Worm (Caenorhabditis elegans) whole organism, midembryonic: ENCODE data around the gene Y39G8B.7.
A peak's percentile ranks its signal among the peaks of the same experiment; 100 is the strongest.
"Not testable (repeated sequence)": the region's sequence is repeated elsewhere in the genome, so short reads cannot be mapped to it uniquely, and the experiment has no call there.

ENCODE experiments used
- T22C8.4 ChIP-seq: fragments of 200-800 bp; sonication (Bioruptor generic); IDR thresholded peaks from 2 replicates; pipeline ENCODE4 v1.3.6; 2022; ENCODE audit warnings: missing genetic modification characterization, missing compliant biosample characterization
- cog-1 ChIP-seq: sonication (generic microtip); optimal IDR thresholded peaks from 2 replicates; lab custom pipeline; 2016; ENCODE audit warnings: missing genetic modification characterization, missing compliant biosample characterization
- flt-1 ChIP-seq: fragments of 200-800 bp; sonication (Bioruptor generic); IDR thresholded peaks from 2 replicates; pipeline ENCODE4 v1.3.6; 2022; ENCODE audit warnings: missing genetic modification characterization, missing compliant biosample characterization
- klf-2 ChIP-seq: fragments of 200-800 bp; sonication (Bioruptor generic); conservative IDR thresholded peaks from 2 replicates; pipeline ENCODE4 v1.3.6; 2022; ENCODE audit warnings: missing genetic modification reagents, missing genetic modification characterization, missing compliant biosample characterization
- med-1 ChIP-seq: sonication (generic microtip); optimal IDR thresholded peaks from 2 replicates; lab custom pipeline; 2017; ENCODE audit warnings: missing genetic modification characterization, mild to moderate bottlenecking, missing compliant biosample characterization, antibody characterized with exemption, missing genetic modification reagents; ENCODE audit not compliant: insufficient read depth
- ref-1 ChIP-seq: fragments of 200-800 bp; sonication (Bioruptor generic); conservative IDR thresholded peaks from 2 replicates; pipeline ENCODE4 v1.3.6; 2022; ENCODE audit warnings: missing genetic modification reagents, missing genetic modification characterization, missing compliant biosample characterization
- tab-1 ChIP-seq: fragments of 200-800 bp; sonication (Bioruptor generic); IDR thresholded peaks from 2 replicates; pipeline ENCODE4 v1.3.6; 2022; ENCODE audit warnings: missing genetic modification characterization, missing compliant biosample characterization
- ztf-23 ChIP-seq: fragments of 200-800 bp; sonication (Bioruptor generic); IDR thresholded peaks from 2 replicates; pipeline ENCODE4 v1.3.6; 2022; ENCODE audit warnings: missing genetic modification reagents, missing genetic modification characterization, missing compliant biosample characterization
- ztf-29 ChIP-seq: fragments of 200-800 bp; sonication (Bioruptor generic); IDR thresholded peaks from 2 replicates; pipeline ENCODE4 v1.3.6; 2022; ENCODE audit warnings: missing genetic modification reagents, missing genetic modification characterization, missing compliant biosample characterization

Y39G8B.7 gene

DNA sequence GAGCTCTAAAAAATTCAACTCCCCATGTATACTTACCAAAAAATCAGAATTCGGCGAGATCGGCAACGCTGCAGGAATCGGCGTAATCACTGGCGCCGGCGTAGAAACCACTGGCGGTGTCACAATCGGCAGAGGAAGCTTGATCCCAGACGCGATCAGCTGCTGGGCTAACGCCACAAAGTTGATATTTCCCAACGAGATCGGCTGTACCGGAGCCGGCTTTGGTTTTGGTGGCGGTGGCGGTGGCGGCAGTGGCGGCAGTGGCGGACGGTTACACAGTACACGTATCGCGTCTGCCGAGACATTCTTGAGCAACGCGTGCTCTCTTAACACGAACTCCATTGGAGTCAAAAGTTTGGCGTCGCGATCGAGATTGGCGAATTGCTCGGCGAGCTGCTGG is 39.7 kb upstream of the Y39G8B.7 start:
- TF ChIP-seq tab-1 (GFP tag; lab: Robert Waterston, UW) = no peak
- TF ChIP-seq ztf-23 (GFP tag; lab: Robert Waterston, UW) = no peak
- no peak for TF ChIP-seq cog-1 (tag; lab: Kevin White, UChicago)
- TF ChIP-seq flt-1 (GFP tag; lab: Robert Waterston, UW) = no peak
- no peak for TF ChIP-seq ref-1 (GFP tag; lab: Robert Waterston, UW)
- no peak for TF ChIP-seq med-1
- no peak for TF ChIP-seq klf-2
- TF ChIP-seq ztf-29 (GFP tag; lab: Robert Waterston, UW) = no peak
- no peak for TF ChIP-seq T22C8.4 (GFP tag; lab: Robert Waterston, UW)

DNA sequence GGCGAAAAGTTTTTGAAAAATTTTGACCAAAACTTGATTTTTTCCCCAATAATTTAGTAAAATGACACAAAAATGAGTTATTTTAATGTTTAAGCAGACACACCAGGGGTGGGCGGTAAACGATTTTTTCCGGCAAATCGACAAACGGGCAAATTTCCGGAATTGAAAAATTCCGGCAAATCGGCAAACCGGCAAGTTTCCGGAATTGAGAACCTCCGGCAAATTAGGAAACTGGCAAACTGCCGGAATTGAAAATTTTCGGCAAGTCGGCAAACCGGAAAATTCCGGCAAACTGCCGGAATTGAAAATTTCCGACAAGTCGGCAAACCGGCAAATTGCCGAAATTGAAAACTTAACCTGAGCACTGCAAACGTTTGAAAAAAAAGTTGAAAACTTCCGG is 37.9 kb upstream of the Y39G8B.7 start:
- TF ChIP-seq ztf-23 (GFP tag; lab: Robert Waterston, UW) = no peak
- no peak for TF ChIP-seq ref-1 (GFP tag; lab: Robert Waterston, UW)
- TF ChIP-seq med-1 = no peak
- no peak for TF ChIP-seq cog-1 (tag; lab: Kevin White, UChicago)
- no peak for TF ChIP-seq flt-1 (GFP tag; lab: Robert Waterston, UW)

DNA sequence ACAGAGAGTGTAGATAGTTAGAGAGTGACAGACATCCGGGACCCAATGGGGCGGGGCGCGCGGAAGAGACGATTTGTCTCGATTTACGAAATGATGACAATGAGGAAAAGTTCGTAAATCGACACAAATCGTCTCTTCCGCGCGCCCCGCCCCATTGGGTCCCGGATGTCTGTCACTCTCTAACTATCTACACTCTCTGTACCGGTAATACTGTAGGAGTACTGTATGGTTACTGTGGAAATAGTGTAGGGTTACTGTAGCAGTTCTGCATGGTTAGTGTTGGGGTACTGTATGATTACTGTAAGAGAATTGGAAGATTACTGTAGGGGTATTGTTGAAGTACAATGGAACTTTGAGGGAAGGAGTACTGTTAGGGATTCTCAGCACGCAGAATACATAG is 26.4 kb upstream of the Y39G8B.7 start, which contains the start of gene F01D5.10:
Gene F01D5.10 (minus strand): TSS at position 101 of the 400 bp plus-strand sequence.
- TF ChIP-seq klf-2; flt-1 (GFP tag; lab: Robert Waterston, UW); tab-1 (GFP tag; lab: Robert Waterston, UW): not testable (repeated sequence)

DNA sequence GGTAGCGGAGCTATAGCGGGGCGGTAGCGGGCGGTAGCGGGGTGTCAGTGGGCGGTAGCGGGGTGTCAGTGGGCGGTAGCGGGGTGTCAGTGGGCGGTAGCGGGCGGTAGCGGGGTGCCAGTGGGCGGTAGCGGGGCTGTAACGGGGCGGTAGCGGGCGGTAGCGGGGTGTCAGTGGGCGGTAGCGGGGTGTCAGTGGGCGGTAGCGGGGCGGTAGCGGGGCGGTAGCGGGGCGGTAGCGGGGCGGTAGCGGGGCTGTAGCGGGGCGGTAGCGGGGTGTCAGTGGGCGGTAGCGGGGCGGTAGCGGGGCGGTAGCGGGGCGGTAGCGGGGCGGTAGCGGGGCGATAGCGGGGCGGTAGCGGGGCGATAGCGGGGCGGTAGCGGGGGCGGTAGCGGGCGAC is 24.8 kb upstream of the Y39G8B.7 start:
- TF ChIP-seq ztf-23 (GFP tag; lab: Robert Waterston, UW) (0 out of 2 replicates have a peak, but pooled peaks have one; percentile 59), T22C8.4 (GFP tag; lab: Robert Waterston, UW) (peak; percentile 42; the same call in 1 of the 2 replicates), flt-1 (GFP tag; lab: Robert Waterston, UW) (peak; percentile 76; the same call in 1 of the 2 replicates), tab-1 (GFP tag; lab: Robert Waterston, UW) (0 out of 2 replicates have a peak, but pooled peaks have one; percentile 75), ref-1 (GFP tag; lab: Robert Waterston, UW) (peak; percentile 51; the same call in 1 of the 2 replicates), ztf-29 (GFP tag; lab: Robert Waterston, UW) (peak; percentile 19; the same call in 1 of the 2 replicates)

DNA sequence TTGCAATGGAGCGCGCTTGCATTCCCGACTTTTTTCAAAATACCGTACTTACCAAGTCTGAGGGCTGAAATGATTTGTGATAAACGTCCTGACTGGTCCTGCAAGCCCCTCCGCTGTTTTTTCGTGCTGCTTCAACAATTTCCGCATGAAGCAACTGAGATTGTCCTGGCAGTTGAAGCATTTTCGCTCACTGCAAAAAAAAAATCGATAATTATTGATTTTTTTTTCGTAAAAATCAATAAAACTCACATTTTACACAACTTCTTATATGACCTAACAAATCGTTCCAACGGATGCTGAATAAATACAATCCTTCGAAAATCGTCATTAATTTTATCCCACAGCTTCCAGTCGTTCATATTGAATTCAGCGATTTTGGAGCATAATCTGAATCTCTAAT is 24.1 kb upstream of the Y39G8B.7 start:
- TF ChIP-seq T22C8.4 (GFP tag; lab: Robert Waterston, UW) (peak; percentile 76; the same call in 1 of the 2 replicates), ztf-23 (GFP tag; lab: Robert Waterston, UW) (no peak), tab-1 (GFP tag; lab: Robert Waterston, UW) (no peak), cog-1 (tag; lab: Kevin White, UChicago) (no peak), ztf-29 (GFP tag; lab: Robert Waterston, UW) (no peak)

DNA sequence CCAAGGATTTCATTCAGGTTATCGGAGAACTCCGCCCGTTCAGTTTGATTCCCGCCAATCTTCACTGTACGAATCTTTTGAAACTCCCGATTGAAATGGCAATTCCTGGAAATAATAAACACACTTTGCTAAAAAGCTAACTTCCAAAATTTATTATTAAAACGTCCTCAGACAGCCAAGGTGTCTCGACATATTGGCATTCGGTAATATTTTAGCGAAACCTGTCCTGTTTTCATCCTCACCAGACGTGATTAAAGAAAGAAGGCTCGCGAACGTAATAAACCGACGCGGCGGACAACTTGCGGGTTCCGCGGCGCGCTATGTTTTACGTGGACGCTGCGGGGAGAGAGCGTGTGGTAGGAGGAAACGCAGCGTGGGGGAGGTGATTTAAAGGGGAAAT is 23.4 kb upstream of the Y39G8B.7 start:
- TF ChIP-seq med-1 (no peak), ztf-23 (GFP tag; lab: Robert Waterston, UW) (peak; percentile 22; the same call in 1 of the 2 replicates), flt-1 (GFP tag; lab: Robert Waterston, UW) (no peak), klf-2 (no peak), ztf-29 (GFP tag; lab: Robert Waterston, UW) (no peak), T22C8.4 (GFP tag; lab: Robert Waterston, UW) (no peak), ref-1 (GFP tag; lab: Robert Waterston, UW) (no peak), cog-1 (tag; lab: Kevin White, UChicago) (no peak), tab-1 (GFP tag; lab: Robert Waterston, UW) (no peak)

DNA sequence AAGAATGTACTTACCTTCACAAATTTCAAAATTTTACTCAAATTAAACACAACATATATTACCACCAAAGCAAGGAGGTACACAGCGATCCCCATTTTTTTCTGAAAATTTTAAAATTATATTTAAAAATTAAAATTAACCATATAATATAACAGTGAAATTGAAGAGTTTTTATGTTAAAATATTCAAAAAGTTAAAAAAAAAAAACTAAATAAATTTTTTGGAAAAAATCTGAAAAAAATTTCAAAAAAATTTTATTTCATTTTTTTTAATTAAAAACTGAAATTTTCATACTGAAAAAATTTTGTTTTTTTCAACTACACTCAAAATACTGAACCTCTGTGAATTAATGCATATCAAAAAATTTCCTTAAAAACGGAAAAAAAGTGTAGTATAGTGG is 22.0 kb upstream of the Y39G8B.7 start, which contains the start of gene cyp-37A1:
Gene cyp-37A1 (minus strand): TSS at position 101 of the 400 bp plus-strand sequence.
- TF ChIP-seq cog-1 (tag; lab: Kevin White, UChicago) = no peak
- TF ChIP-seq ztf-23 (GFP tag; lab: Robert Waterston, UW) = no peak
- no peak for TF ChIP-seq ref-1 (GFP tag; lab: Robert Waterston, UW)
- no peak for TF ChIP-seq T22C8.4 (GFP tag; lab: Robert Waterston, UW)
- TF ChIP-seq tab-1 (GFP tag; lab: Robert Waterston, UW) = no peak
- TF ChIP-seq klf-2 = no peak
- TF ChIP-seq med-1 = no peak
- no peak for TF ChIP-seq ztf-29 (GFP tag; lab: Robert Waterston, UW)
- TF ChIP-seq flt-1 (GFP tag; lab: Robert Waterston, UW) = no peak

DNA sequence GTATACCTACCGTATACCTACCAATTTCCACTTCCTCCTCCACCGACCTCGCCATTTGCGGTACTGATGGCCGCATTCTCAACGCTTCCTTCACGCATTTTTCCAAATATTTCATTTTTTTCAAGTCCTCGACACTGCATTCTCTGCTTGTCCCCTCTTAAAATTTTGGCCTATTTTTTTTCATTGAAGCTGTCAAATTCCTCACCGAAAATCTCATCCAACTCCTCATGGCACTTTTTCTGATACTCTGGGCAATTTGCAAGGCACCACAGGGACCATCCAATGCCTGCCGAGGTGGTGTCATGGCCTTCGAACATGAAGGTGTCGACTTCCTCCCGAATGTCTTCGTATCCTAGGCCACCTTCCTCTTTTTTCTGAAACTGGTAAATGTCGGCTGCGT is 19.8 kb upstream of the Y39G8B.7 start:
- TF ChIP-seq klf-2 = no peak
- no peak for TF ChIP-seq flt-1 (GFP tag; lab: Robert Waterston, UW)
- TF ChIP-seq ztf-29 (GFP tag; lab: Robert Waterston, UW) = no peak
- TF ChIP-seq T22C8.4 (GFP tag; lab: Robert Waterston, UW) = no peak
- TF ChIP-seq ztf-23 (GFP tag; lab: Robert Waterston, UW) = no peak
- no peak for TF ChIP-seq ref-1 (GFP tag; lab: Robert Waterston, UW)
- no peak for TF ChIP-seq cog-1 (tag; lab: Kevin White, UChicago)
- no peak for TF ChIP-seq med-1
- no peak for TF ChIP-seq tab-1 (GFP tag; lab: Robert Waterston, UW)

DNA sequence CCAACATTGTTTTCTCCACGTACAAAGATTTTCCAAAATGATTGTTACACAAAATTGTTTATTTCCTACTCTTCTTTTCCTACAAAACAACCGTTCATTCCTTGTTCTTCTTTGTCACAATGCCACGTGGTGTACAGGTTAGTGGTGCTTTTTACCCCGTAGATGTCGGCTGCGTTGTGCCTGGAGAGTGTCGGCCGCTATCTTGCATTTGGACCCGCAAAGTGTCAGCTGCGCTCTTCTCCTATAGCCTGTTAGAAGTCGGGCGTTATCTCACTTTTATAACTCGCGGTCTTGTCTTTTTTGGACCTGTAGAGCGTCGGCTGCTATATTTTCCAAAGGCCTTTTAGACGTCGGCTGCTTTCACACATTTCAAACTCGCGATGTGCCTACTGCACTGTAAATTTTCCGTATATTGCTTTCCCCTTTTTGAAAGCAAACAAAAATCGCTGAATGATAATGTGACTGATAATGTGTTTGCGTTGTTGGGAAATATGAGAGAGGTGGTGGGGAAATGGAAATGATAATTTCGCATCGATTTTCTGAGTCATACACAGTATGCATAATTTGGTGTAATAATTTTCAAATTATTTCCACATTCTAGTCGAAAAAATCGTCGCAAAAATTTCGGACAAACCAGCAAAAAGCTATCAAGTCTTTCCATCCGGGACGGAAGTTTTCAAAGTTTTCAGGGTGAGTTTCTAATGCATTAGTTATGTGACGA is 16.0 kb upstream of the Y39G8B.7 start, which contains the start of gene F01D5.8:
Gene F01D5.8 (plus strand): TSS at position 51 of the 721 bp plus-strand sequence.
- TF ChIP-seq ztf-23 (GFP tag; lab: Robert Waterston, UW) = no peak
- no peak for TF ChIP-seq flt-1 (GFP tag; lab: Robert Waterston, UW)

DNA sequence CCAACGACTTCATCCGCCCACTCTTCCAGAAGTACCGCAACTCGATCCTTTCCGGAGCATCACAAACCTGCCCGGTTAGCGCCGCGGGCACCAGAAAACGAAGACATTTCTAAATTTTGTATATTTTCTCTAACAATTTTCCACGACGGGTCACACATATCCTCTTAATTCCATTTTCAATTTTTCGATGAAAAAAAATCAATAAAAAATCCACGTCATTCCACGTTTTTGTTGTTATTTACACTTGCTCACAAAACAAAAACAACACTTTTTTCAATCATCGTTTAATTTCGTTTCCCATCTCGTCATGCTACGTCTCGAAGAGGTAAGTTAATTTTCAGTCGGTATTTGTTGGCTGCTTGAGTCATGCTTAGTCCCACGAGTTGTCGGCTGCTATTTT is 13.5 kb upstream of the Y39G8B.7 start, which contains the start of gene F01D5.7:
Gene F01D5.7 (plus strand): TSS at position 301 of the 400 bp plus-strand sequence.
- TF ChIP-seq klf-2 (no peak), tab-1 (GFP tag; lab: Robert Waterston, UW) (no peak), flt-1 (GFP tag; lab: Robert Waterston, UW) (no peak), med-1 (no peak), cog-1 (tag; lab: Kevin White, UChicago) (no peak), ref-1 (GFP tag; lab: Robert Waterston, UW) (no peak), ztf-29 (GFP tag; lab: Robert Waterston, UW) (no peak), T22C8.4 (GFP tag; lab: Robert Waterston, UW) (no peak), ztf-23 (GFP tag; lab: Robert Waterston, UW) (no peak)
